Fruit fly (Drosophila melanogaster) whole organism: ENCODE data around the gene CG3436.
A peak's percentile ranks its signal among the peaks of the same experiment; 100 is the strongest.

Experiments used
- CG8478 ChIP-seq: fragments of >200 bp; optimal IDR thresholded peaks from 2 replicates; lab custom pipeline; 2018; ENCODE audit warnings: inconsistent platforms
- Dll ChIP-seq: fragments of >200 bp; optimal IDR thresholded peaks from 2 replicates; lab custom pipeline; 2017
- EcR ChIP-seq, 2 experiments: fragments of >200 bp; optimal IDR thresholded peaks; 2 replicates each; lab custom pipeline; 2017; ENCODE audit warnings: missing biosample characterization in 2 of 2, missing genetic modification characterization in 2 of 2, missing genetic modification reagents in 2 of 2
- pan ChIP-seq: fragments of >200 bp; optimal IDR thresholded peaks from 2 replicates; lab custom pipeline; 2017
- psq ChIP-seq: fragments of >200 bp; optimal IDR thresholded peaks from 2 replicates; lab custom pipeline; 2017
- usp ChIP-seq: fragments of >200 bp; optimal IDR thresholded peaks from 2 replicates; lab custom pipeline; 2017; ENCODE audit warnings: missing biosample characterization, missing genetic modification characterization, mixed read lengths

CG3436 gene

DNA sequence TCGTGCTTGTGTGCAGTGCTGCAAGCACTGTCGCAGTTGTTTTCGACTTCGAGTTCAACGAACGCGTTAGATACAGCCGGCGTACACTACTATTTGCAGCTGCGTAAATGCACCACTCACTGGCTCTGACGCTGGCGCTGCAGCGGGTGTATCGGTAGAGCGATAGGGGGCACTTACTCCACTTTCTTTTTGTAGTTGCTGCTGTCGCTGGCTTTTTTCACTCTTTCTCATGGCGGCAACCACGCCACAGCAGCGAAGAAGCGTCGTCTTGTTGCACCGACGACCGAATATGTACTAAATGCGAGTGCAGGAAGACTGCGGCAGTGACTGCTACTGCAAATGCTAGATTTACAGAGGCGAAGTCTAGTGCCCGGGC is 34.4 kb upstream of the CG3436 start, which contains the start of gene CG4822:
CG4822 (minus strand) TSS at position 299 of the 376 bp plus-strand sequence.
- TF ChIP-seq Dll (lab: Kevin White, UChicago) = no peak
- peak in 1 of 2 experiments; percentile 91 for TF ChIP-seq EcR (GFP tag; optimal IDR thresholded peaks at IDR 0.05; lab: Kevin White, UChicago)

dm6 chr2L:122167-123006 is 33.4 kb upstream of the CG3436 start:
- TF ChIP-seq psq (lab: Kevin White, UChicago) = no peak
- TF ChIP-seq Dll (lab: Kevin White, UChicago) = no peak
- TF ChIP-seq pan (lab: Kevin White, UChicago) = no peak
- no peak for TF ChIP-seq CG8478 (lab: Kevin White, UChicago)
- no peak for TF ChIP-seq usp (GFP tag; lab: Kevin White, UChicago)
- no peak for TF ChIP-seq EcR (GFP tag; optimal IDR thresholded peaks at IDR 0.05; lab: Kevin White, UChicago)

dm6 chr2L:123007-123327 is 32.9 kb upstream of the CG3436 start:
- no peak for TF ChIP-seq CG8478 (lab: Kevin White, UChicago)
- no peak for TF ChIP-seq EcR (GFP tag; optimal IDR thresholded peaks at IDR 0.05; lab: Kevin White, UChicago)
- TF ChIP-seq pan (lab: Kevin White, UChicago) = no peak
- TF ChIP-seq psq (lab: Kevin White, UChicago) = no peak
- no peak for TF ChIP-seq Dll (lab: Kevin White, UChicago)

dm6 chr2L:125364-126252 is 30.2 kb upstream of the CG3436 start:
- TF ChIP-seq pan (lab: Kevin White, UChicago) = no peak
- no peak for TF ChIP-seq usp (GFP tag; lab: Kevin White, UChicago)
- TF ChIP-seq Dll (lab: Kevin White, UChicago) = no peak
- no peak for TF ChIP-seq EcR (GFP tag; optimal IDR thresholded peaks at IDR 0.05; lab: Kevin White, UChicago)
- TF ChIP-seq psq (lab: Kevin White, UChicago) = no peak
- no peak for TF ChIP-seq CG8478 (lab: Kevin White, UChicago)

DNA sequence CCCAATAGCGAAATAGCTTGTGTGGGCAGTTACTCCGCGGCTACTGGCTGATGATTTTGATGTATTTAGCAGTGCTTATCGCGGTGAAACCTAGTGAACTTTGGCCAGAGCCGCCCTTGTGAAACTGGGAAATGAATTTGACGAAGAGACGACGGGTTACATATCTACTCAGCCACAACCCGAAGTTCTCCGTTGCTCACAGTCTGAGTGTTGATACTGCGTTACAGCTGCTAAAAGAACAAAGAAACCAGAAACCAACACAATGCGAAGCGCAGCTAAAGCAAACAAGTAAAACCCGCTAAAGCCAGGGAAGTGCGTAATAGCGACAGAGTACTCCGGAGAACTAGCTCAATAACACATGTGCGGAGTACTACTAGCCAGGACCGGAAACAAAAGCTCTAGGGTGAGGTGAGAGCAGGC is 27.5 kb upstream of the CG3436 start:
- TF ChIP-seq CG8478 (lab: Kevin White, UChicago) = no peak
- TF ChIP-seq psq (lab: Kevin White, UChicago) = no peak
- TF ChIP-seq Dll (lab: Kevin White, UChicago) = no peak
- TF ChIP-seq usp (GFP tag; lab: Kevin White, UChicago) = no peak
- TF ChIP-seq EcR (GFP tag; optimal IDR thresholded peaks at IDR 0.05; lab: Kevin White, UChicago) = no peak
- no peak for TF ChIP-seq pan (lab: Kevin White, UChicago)

DNA sequence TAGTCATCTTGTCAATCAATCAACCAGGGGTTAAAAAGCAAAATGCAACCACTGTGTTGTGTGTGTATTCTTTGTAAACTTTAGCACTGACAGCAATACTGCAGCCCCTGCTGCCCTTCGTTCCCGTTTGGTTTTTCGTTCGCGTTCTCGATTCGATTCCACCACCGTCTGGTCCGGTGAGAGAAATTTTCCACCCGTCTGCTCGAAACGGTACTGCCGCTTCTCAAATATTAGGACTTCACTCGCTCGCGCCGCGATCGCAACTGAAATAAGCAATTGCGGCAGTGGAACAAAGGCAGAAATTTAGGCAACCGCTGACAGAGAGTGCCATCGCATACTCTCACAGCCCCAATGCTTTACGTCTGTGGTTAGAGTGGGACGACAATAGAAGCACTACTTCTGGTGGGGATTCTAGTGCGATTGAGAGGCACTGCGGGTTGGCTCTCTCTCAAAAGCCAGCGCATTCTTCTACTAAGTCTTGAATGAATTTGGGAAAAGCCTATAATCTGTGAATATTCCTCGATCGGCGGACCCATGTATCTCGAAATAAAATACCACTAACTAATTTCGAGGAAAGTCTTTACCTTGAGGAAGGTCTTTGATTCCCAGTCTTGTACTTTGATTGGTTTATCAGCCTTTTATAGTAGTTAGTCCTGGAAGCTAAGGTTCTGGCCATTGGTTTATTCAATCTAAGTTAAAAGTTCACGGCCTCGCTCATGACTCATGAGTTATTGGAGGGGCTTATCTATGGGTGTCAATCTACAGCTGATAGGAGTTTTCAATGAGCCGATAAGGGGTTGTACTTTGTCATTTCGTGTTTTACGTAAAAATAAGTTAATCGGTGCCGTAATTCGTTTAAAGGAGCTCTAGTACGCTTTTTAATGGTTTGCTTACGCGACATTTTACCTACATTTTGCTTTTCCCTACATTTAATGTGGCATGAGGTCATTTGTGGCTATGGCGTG is 26.6 kb upstream of the CG3436 start:
- TF ChIP-seq CG8478 (lab: Kevin White, UChicago) = peak; percentile 58
- no peak for TF ChIP-seq pan (lab: Kevin White, UChicago)

DNA sequence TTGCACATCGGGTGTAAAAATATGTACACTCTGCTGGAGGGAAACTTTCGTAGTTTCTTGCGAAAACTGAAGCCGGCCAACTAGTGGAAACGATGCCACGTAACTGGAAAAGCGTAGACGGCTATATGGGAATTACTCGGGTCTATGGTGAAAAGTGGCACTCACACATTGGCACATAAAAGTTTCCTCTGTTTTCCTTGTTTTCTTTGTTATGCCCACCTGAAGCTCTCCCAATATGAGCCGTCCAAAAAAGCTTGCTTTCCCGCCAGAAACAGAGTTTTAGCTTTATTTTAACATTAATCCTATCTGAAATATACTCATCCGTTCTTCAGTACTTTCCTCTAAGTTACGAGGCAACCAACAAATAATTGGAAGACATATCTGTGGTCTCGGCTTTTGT is 25.1 kb upstream of the CG3436 start, which contains the start of gene CG3164:
CG3164 (minus strand) TSS at position 101 of the 400 bp plus-strand sequence.
- no peak for TF ChIP-seq CG8478 (lab: Kevin White, UChicago)
- TF ChIP-seq usp (GFP tag; lab: Kevin White, UChicago) = no peak
- no peak for TF ChIP-seq pan (lab: Kevin White, UChicago)
- TF ChIP-seq EcR (GFP tag; optimal IDR thresholded peaks at IDR 0.05; lab: Kevin White, UChicago) = no peak
- no peak for TF ChIP-seq psq (lab: Kevin White, UChicago)
- TF ChIP-seq Dll (lab: Kevin White, UChicago) = no peak

DNA sequence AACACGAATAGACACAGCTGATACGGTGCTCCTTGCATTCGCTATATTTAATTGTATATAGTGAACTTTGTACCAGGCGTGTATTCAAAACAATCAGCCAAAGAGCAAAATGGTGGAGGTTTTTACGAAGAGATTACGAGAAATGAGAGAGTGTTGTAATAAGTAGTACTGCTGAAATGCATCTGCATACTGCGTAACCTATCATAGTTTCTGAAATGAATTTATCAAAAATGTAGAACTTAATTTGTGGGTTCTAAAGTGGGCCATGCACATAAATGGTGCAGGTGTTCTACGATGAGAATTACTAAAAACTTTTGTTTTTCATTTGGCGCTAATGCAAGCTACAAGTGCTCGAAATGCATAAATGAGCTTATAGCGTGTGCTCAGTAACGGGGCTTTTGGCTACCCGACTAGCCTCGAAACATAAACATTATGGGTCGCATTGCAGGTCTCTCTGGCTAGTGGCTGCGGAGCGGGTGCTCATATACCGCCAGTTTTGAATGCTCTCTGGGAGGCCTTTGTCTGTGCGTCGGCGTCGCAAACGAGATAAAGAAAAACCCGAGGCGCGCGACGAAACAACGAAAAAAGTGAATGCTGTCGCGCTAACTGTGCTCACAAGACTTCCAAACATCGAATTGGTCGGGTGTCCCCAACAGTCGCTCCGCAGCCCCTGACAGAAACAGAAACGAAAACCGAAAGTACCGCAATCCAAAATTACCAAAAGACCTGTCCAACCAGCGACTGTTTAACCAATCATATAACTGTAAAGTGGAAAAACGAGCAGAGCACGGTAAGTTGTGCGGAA is 24.2 kb upstream of the CG3436 start, which contains the start of gene Gs1:
Gs1 (plus strand) TSS at position 612 of the 805 bp plus-strand sequence.
- TF ChIP-seq EcR (GFP tag; optimal IDR thresholded peaks at IDR 0.05; lab: Kevin White, UChicago) = no peak
- no peak for TF ChIP-seq usp (GFP tag; lab: Kevin White, UChicago)
- TF ChIP-seq CG8478 (lab: Kevin White, UChicago) = no peak
- no peak for TF ChIP-seq Dll (lab: Kevin White, UChicago)
- no peak for TF ChIP-seq pan (lab: Kevin White, UChicago)
- TF ChIP-seq psq (lab: Kevin White, UChicago) = no peak

- no peak for TF ChIP-seq usp (GFP tag; lab: Kevin White, UChicago)
- TF ChIP-seq EcR (GFP tag; optimal IDR thresholded peaks at IDR 0.05; lab: Kevin White, UChicago) = no peak
- no peak for TF ChIP-seq pan (lab: Kevin White, UChicago)
These were observed 21.1 kb upstream of the CG3436 start for dm6 chr2L:134563-135382.
